Fruit fly (Drosophila melanogaster): ENCODE measurements around the gene Spn28B.

DNA sequence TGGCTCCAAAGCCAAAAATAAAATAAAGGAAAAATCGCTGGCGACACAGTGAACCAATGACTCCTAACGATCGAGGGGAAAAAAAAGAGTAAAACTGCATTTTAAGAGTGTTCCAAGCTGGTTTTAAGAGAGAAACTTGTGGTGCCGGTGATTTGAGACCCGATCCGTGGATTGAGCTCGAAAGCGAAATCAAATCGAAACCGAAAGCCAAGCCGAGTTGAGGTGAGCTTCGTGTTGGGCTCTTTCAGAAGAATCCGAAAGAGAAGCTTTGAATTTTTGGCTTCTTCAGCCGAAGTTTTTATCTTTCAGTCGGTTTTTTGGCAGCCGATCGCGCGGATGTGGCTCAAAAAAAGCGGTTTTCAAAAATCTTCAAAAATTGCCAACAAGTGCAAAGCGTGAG, 26.4 kb downstream of the Spn28B start, which contains the start of gene CG6739:
- TF ChIP-seq CG8478 (optimal IDR thresholded peaks at IDR 0.05) (no peak), CTCF (optimal IDR thresholded peaks at IDR 0.05) (no peak)

All from S2 (cell line).